Worm (Caenorhabditis elegans) whole organism, midembryonic: ENCODE results near the gene cest-4.

Source experiments
- ref-1 ChIP-seq: fragments of 200-800 bp; sonication (Bioruptor generic); conservative IDR thresholded peaks from 2 replicates; pipeline ENCODE4 v1.3.6; 2022; ENCODE audit warnings: missing genetic modification reagents, missing genetic modification characterization, missing compliant biosample characterization
- tab-1 ChIP-seq: fragments of 200-800 bp; sonication (Bioruptor generic); IDR thresholded peaks from 2 replicates; pipeline ENCODE4 v1.3.6; 2022; ENCODE audit warnings: missing genetic modification characterization, missing compliant biosample characterization
- ztf-23 ChIP-seq: fragments of 200-800 bp; sonication (Bioruptor generic); IDR thresholded peaks from 2 replicates; pipeline ENCODE4 v1.3.6; 2022; ENCODE audit warnings: missing genetic modification reagents, missing genetic modification characterization, missing compliant biosample characterization

DNA sequence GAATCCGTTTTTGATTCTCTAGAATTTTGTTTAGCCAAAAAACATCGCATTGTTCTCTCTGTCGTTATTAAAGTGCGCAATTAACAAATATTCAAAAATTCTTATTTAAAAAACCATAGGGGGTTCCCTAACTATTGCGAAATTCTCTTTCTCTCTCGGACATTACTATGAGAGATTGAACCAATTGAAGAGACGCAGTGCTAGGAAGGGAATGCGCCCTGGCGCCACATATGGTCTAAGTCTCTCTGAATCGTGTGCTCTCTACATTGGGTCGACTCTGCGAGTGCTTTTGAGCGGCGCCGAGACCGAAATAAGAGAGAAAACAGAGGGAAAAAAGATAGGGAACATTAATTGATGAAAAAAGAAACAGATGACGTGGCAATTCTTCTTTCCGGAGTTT is 16.3 kb downstream of the cest-4 start:
- TF ChIP-seq tab-1 (no peak), ref-1 (GFP tag; lab: Robert Waterston, UW) (no peak), ztf-23 (GFP tag; lab: Robert Waterston, UW) (no peak)
